Worm (Caenorhabditis elegans): ENCODE data around the gene aff-1.

DNA sequence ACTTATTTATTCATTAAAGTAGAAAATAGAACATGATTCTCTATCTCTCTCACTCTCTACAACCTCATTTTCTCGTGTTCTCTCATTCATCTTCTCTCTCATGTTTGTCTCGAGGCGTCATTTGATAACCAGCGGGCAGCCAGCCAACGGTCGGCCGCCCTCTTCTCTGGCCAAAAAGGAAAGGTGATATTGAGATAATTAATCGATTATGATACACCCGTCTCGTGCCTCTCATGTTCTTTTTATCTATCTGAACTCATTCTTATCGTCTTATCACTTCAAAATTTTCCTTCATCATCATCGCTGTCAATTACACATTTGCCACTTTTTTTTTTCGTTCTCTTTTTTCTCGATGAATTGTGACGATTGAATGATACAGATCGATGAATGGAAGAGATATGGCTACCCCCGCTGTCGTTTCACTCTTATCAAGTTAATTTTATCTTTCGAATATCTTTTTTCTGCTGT lies 20.9 kb downstream of the aff-1 start:
- no peak for TF ChIP-seq flt-1 (GFP tag; IDR thresholded peaks at IDR 0.05)
- TF ChIP-seq klf-2 (GFP tag; conservative IDR thresholded peaks at IDR 0.05), result no peak
- no peak for TF ChIP-seq ztf-23 (GFP tag; IDR thresholded peaks at IDR 0.05)
- TF ChIP-seq ztf-29 (GFP tag; IDR thresholded peaks at IDR 0.05), result no peak
- no peak for TF ChIP-seq ref-1 (GFP tag; conservative IDR thresholded peaks at IDR 0.05)

Data from whole organism, midembryonic.